Fruit fly (Drosophila melanogaster) whole organism, embryonic: ENCODE results near the gene spn-E.

ENCODE experiments used
- Abd-B ChIP-seq: fragments of 200-800 bp; sonication (Bioruptor generic); optimal IDR thresholded peaks from 2 replicates; lab custom pipeline; 2018; ENCODE audit warnings: missing biosample characterization, mild to moderate bottlenecking, missing genetic modification characterization, moderate library complexity
- CG10565 ChIP-seq: fragments of 200-800 bp; sonication (Bioruptor generic); optimal IDR thresholded peaks from 3 replicates; lab custom pipeline; 2016; ENCODE audit warnings: missing biosample characterization, mild to moderate bottlenecking, missing genetic modification characterization
- CG10654 ChIP-seq: fragments of 200-800 bp; sonication (Bioruptor generic); optimal IDR thresholded peaks from 2 replicates; lab custom pipeline; 2016; ENCODE audit warnings: missing biosample characterization, missing genetic modification characterization
- CG11504 ChIP-seq: fragments of 200-800 bp; sonication (Bioruptor generic); optimal IDR thresholded peaks from 3 replicates; lab custom pipeline; 2019; ENCODE audit warnings: missing biosample characterization, mild to moderate bottlenecking, missing genetic modification characterization, moderate library complexity
- CG14965 ChIP-seq: fragments of 200-800 bp; sonication (Bioruptor generic); optimal IDR thresholded peaks from 2 replicates; lab custom pipeline; 2016; ENCODE audit warnings: missing biosample characterization, missing genetic modification characterization, borderline replicate concordance
- CG15073 ChIP-seq: fragments of 200-800 bp; sonication (Bioruptor generic); optimal IDR thresholded peaks from 2 replicates; lab custom pipeline; 2016; ENCODE audit warnings: missing biosample characterization, missing genetic modification characterization
- CG15479 ChIP-seq: fragments of 200-800 bp; sonication (Bioruptor generic); optimal IDR thresholded peaks from 3 replicates; lab custom pipeline; 2019; ENCODE audit warnings: missing biosample characterization, mild to moderate bottlenecking, missing genetic modification characterization, moderate library complexity
- CG15514 ChIP-seq: fragments of 200-800 bp; sonication (Bioruptor generic); optimal IDR thresholded peaks from 3 replicates; lab custom pipeline; 2017; ENCODE audit warnings: missing biosample characterization, missing genetic modification characterization, mild to moderate bottlenecking, moderate library complexity, missing genetic modification reagents
- CG16779 ChIP-seq: fragments of 200-800 bp; sonication (Bioruptor generic); IDR thresholded peaks from 2 replicates; pipeline ENCODE4 v1.3.6; 2022; ENCODE audit warnings: missing biosample characterization, missing genetic modification characterization
- CG18476 ChIP-seq: fragments of 200-800 bp; sonication (Bioruptor generic); optimal IDR thresholded peaks from 2 replicates; lab custom pipeline; 2016; ENCODE audit warnings: missing biosample characterization, mild to moderate bottlenecking, missing genetic modification characterization
- CG2129 ChIP-seq: fragments of 200-800 bp; sonication (Bioruptor generic); IDR thresholded peaks from 2 replicates; pipeline ENCODE4 v1.3.6; 2022; ENCODE audit warnings: missing biosample characterization, missing genetic modification characterization; ENCODE audit not compliant: partially characterized antibody
- CG2678 ChIP-seq: fragments of 200-800 bp; sonication (Bioruptor generic); optimal IDR thresholded peaks from 3 replicates; lab custom pipeline; 2019; ENCODE audit warnings: missing biosample characterization, mild to moderate bottlenecking, missing genetic modification characterization, moderate library complexity
- CG31224 ChIP-seq: fragments of 200-800 bp; sonication (Bioruptor generic); IDR thresholded peaks from 2 replicates; pipeline ENCODE4 v1.3.6; 2022; ENCODE audit warnings: missing biosample characterization, missing genetic modification characterization
- CG31365 ChIP-seq: fragments of 200-800 bp; sonication (Bioruptor generic); optimal IDR thresholded peaks from 2 replicates; lab custom pipeline; 2018; ENCODE audit warnings: missing biosample characterization, mild to moderate bottlenecking, missing genetic modification characterization
- CG42726 ChIP-seq: fragments of 200-800 bp; sonication (Bioruptor generic); IDR thresholded peaks from 2 replicates; pipeline ENCODE4 v1.3.6; 2022; ENCODE audit warnings: missing biosample characterization, missing genetic modification characterization; ENCODE audit not compliant: partially characterized antibody
- CG4424 ChIP-seq: fragments of 200-800 bp; sonication (Bioruptor generic); optimal IDR thresholded peaks from 3 replicates; lab custom pipeline; 2016; ENCODE audit warnings: missing biosample characterization, missing genetic modification characterization
- CG9609 ChIP-seq: fragments of 200-800 bp; sonication (Bioruptor generic); optimal IDR thresholded peaks from 3 replicates; lab custom pipeline; 2016; ENCODE audit warnings: missing biosample characterization, missing genetic modification characterization
- D19B ChIP-seq: fragments of 200-800 bp; sonication (Bioruptor generic); optimal IDR thresholded peaks from 2 replicates; lab custom pipeline; 2017; ENCODE audit warnings: missing biosample characterization, mild to moderate bottlenecking, missing genetic modification characterization
- Dek ChIP-seq: fragments of 200-800 bp; sonication (Bioruptor generic); optimal IDR thresholded peaks from 3 replicates; lab custom pipeline; 2019; ENCODE audit warnings: missing biosample characterization, mild to moderate bottlenecking, missing genetic modification characterization, moderate library complexity
- H2.0 ChIP-seq: fragments of 200-800 bp; sonication (Bioruptor generic); IDR thresholded peaks from 2 replicates; pipeline ENCODE4 v1.3.6; 2022; ENCODE audit warnings: missing biosample characterization, missing genetic modification characterization
- HLH3B ChIP-seq: fragments of 200-800 bp; sonication (Bioruptor generic); IDR thresholded peaks from 2 replicates; pipeline ENCODE4 v1.3.6; 2022; ENCODE audit warnings: missing biosample characterization, missing genetic modification characterization
- Hr51 ChIP-seq, 2 experiments: fragments of 200-800 bp; sonication (Bioruptor generic); optimal IDR thresholded peaks; 2 replicates in 1 of 2; 3 replicates in 1 of 2; lab custom pipeline; 2016 to 2018; ENCODE audit warnings: missing biosample characterization in 2 of 2, missing genetic modification characterization in 2 of 2, mild to moderate bottlenecking in 1 of 2, moderate library complexity in 1 of 2
- Lhr ChIP-seq: fragments of 200-800 bp; sonication (Bioruptor generic); optimal IDR thresholded peaks from 3 replicates; lab custom pipeline; 2017; ENCODE audit warnings: mild to moderate bottlenecking, missing biosample characterization, missing genetic modification reagents, missing genetic modification characterization
- Mad ChIP-seq: fragments of 200-800 bp; sonication (Bioruptor generic); optimal IDR thresholded peaks from 2 replicates; lab custom pipeline; 2016; ENCODE audit warnings: missing biosample characterization, missing genetic modification characterization
- Rx ChIP-seq: fragments of 200-800 bp; sonication (Bioruptor generic); IDR thresholded peaks from 2 replicates; pipeline ENCODE4 v1.3.6; 2022; ENCODE audit warnings: missing biosample characterization, missing genetic modification characterization
- Ssrp ChIP-seq: fragments of 200-800 bp; sonication (Bioruptor generic); optimal IDR thresholded peaks from 2 replicates; lab custom pipeline; 2018; ENCODE audit warnings: missing biosample characterization, mild to moderate bottlenecking, missing genetic modification characterization, moderate library complexity
- Vsx1 ChIP-seq: fragments of 200-800 bp; sonication (Bioruptor generic); optimal IDR thresholded peaks from 2 replicates; lab custom pipeline; 2017; ENCODE audit warnings: missing biosample characterization, mild to moderate bottlenecking, missing genetic modification characterization, missing genetic modification reagents
- abd-A ChIP-seq: fragments of 200-800 bp; sonication (Bioruptor generic); optimal IDR thresholded peaks from 3 replicates; lab custom pipeline; 2019; ENCODE audit warnings: missing biosample characterization, mild to moderate bottlenecking, missing genetic modification characterization, moderate library complexity
- ac ChIP-seq: fragments of 200-800 bp; sonication (Bioruptor generic); optimal IDR thresholded peaks from 3 replicates; lab custom pipeline; 2017; ENCODE audit warnings: missing biosample characterization, mild to moderate bottlenecking, missing genetic modification characterization
- ase ChIP-seq: fragments of 200-800 bp; sonication (Bioruptor generic); IDR thresholded peaks from 3 replicates; pipeline ENCODE4 v1.3.6; 2022; ENCODE audit warnings: missing biosample characterization, missing genetic modification characterization
- chn ChIP-seq: fragments of 200-800 bp; sonication (Bioruptor generic); optimal IDR thresholded peaks from 2 replicates; lab custom pipeline; 2016; ENCODE audit warnings: missing biosample characterization, missing genetic modification characterization
- dpn ChIP-seq, 2 experiments: fragments of 200-800 bp; sonication (Bioruptor generic); optimal IDR thresholded peaks; 3 replicates each; lab custom pipeline; 2016; ENCODE audit warnings: missing biosample characterization in 2 of 2, missing genetic modification characterization in 2 of 2
- emc ChIP-seq: fragments of 200-800 bp; sonication (Bioruptor generic); optimal IDR thresholded peaks from 2 replicates; lab custom pipeline; 2016; ENCODE audit warnings: missing biosample characterization, missing genetic modification characterization
- en ChIP-seq: fragments of 200-800 bp; sonication (Bioruptor generic); optimal IDR thresholded peaks from 2 replicates; lab custom pipeline; 2016; ENCODE audit warnings: missing biosample characterization, missing genetic modification characterization
- hth ChIP-seq: fragments of >200 bp; optimal IDR thresholded peaks from 2 replicates; lab custom pipeline; 2017; ENCODE audit warnings: inconsistent platforms
- insv ChIP-seq, 2 experiments: fragments of 200-800 bp; sonication (Bioruptor generic); optimal IDR thresholded peaks; 3 replicates each; lab custom pipeline; 2016 to 2018; ENCODE audit warnings: missing biosample characterization in 2 of 2, missing genetic modification characterization in 2 of 2
- jigr1 ChIP-seq: fragments of 200-800 bp; sonication (Bioruptor generic); IDR thresholded peaks from 3 replicates; pipeline ENCODE4 v1.3.6; 2022; ENCODE audit warnings: missing biosample characterization, missing genetic modification characterization
- kni ChIP-seq: fragments of 200-800 bp; sonication (Bioruptor generic); optimal IDR thresholded peaks from 3 replicates; lab custom pipeline; 2017; ENCODE audit warnings: mild to moderate bottlenecking, missing biosample characterization, missing genetic modification reagents, missing genetic modification characterization
- lbe ChIP-seq: fragments of 200-800 bp; sonication (Bioruptor generic); optimal IDR thresholded peaks from 2 replicates; lab custom pipeline; 2016; ENCODE audit warnings: missing biosample characterization, mild to moderate bottlenecking, missing genetic modification characterization
- lov ChIP-seq, 2 experiments: fragments of 200-800 bp in 1 of 2; fragments of >200 bp in 1 of 2; sonication (Bioruptor generic) in 1 of 2; IDR thresholded peaks in 1 of 2; optimal IDR thresholded peaks in 1 of 2; 2 replicates in 1 of 2; 3 replicates in 1 of 2; pipeline versions ENCODE4 v1.3.6 to Lab custom; 2017 to 2022; ENCODE audit warnings: missing biosample characterization in 1 of 2, missing genetic modification characterization in 1 of 2
- nerfin-2 ChIP-seq: fragments of 200-800 bp; sonication (Bioruptor generic); IDR thresholded peaks from 2 replicates; pipeline ENCODE4 v1.3.6; 2022; ENCODE audit warnings: missing biosample characterization, missing genetic modification characterization; ENCODE audit not compliant: partially characterized antibody
- otp ChIP-seq: fragments of 200-800 bp; sonication (Bioruptor generic); IDR thresholded peaks from 3 replicates; pipeline ENCODE4, ENCODE4 v1.3.6; 2022; ENCODE audit warnings: missing biosample characterization, missing genetic modification characterization
- pan ChIP-seq, 4 experiments: fragments of >200 bp in 3 of 4; fragments of 200-800 bp in 1 of 4; sonication (Bioruptor generic) in 1 of 4; optimal IDR thresholded peaks in 3 of 4; IDR thresholded peaks in 1 of 4; 2 replicates each; pipeline versions ENCODE4 v1.3.6 to Lab custom; 2017 to 2022; ENCODE audit warnings: missing biosample characterization in 2 of 4, missing genetic modification characterization in 2 of 4, mixed read lengths in 1 of 4
- rib ChIP-seq: fragments of 200-800 bp; sonication (Bioruptor generic); IDR thresholded peaks from 2 replicates; pipeline ENCODE4 v1.3.6; 2022; ENCODE audit warnings: missing biosample characterization, missing genetic modification characterization
- sd ChIP-seq: fragments of 200-800 bp; sonication (Bioruptor generic); optimal IDR thresholded peaks from 3 replicates; lab custom pipeline; 2018; ENCODE audit warnings: missing biosample characterization, mild to moderate bottlenecking, missing genetic modification characterization, moderate library complexity
- sima ChIP-seq: fragments of 200-800 bp; sonication (Bioruptor generic); optimal IDR thresholded peaks from 2 replicates; lab custom pipeline; 2016; ENCODE audit warnings: missing biosample characterization, missing genetic modification characterization
- sug ChIP-seq: fragments of 200-800 bp; optimal IDR thresholded peaks from 2 replicates; lab custom pipeline; 2019; ENCODE audit warnings: missing biosample characterization, mild to moderate bottlenecking, missing genetic modification characterization, moderate library complexity
- tgo ChIP-seq: fragments of 200-800 bp; sonication (Bioruptor generic); IDR thresholded peaks from 3 replicates; pipeline ENCODE4 v1.3.6; 2022; ENCODE audit warnings: missing biosample characterization, missing genetic modification characterization
- zfh1 ChIP-seq: fragments of 200-800 bp; sonication (Bioruptor generic); IDR thresholded peaks from 3 replicates; pipeline ENCODE4 v1.3.6; 2022; ENCODE audit warnings: missing biosample characterization, missing genetic modification characterization

spn-E gene

dm6 chr3R:15792427-15792826 is 44.8 kb upstream of the spn-E start, which contains the start of gene Acyp2 (continued):
- TF ChIP-seq nerfin-2 (GFP tag; lab: Robert Waterston, UW), result no peak
- no peak for TF ChIP-seq abd-A (tag; lab: Kevin White, UChicago)
- no peak for TF ChIP-seq CG9609 (GFP tag; lab: Kevin White, UChicago)
- no peak for TF ChIP-seq Ssrp (tag; lab: Kevin White, UChicago)
- TF ChIP-seq CG18476 (GFP tag; lab: Kevin White, UChicago), result no peak
- no peak for TF ChIP-seq hth (lab: Kevin White, UChicago)
- no peak for TF ChIP-seq CG15073
- TF ChIP-seq CG11504 (tag; lab: Kevin White, UChicago), result peak; percentile 44
- no peak for TF ChIP-seq Dek
- TF ChIP-seq CG16779 (GFP tag; lab: Robert Waterston, UW), result no peak
- peak; percentile 93 for TF ChIP-seq Lhr (GFP tag; lab: Kevin White, UChicago)
- TF ChIP-seq CG10654 (GFP tag; lab: Kevin White, UChicago), result no peak
- TF ChIP-seq CG4424 (GFP tag; lab: Kevin White, UChicago), result peak; percentile 14
- no peak for TF ChIP-seq Vsx1 (GFP tag; lab: Kevin White, UChicago)
- TF ChIP-seq CG15514, result peak; percentile 76
- TF ChIP-seq sd (tag; lab: Kevin White, UChicago), result no peak
- peak in 1 of 2 experiments; percentile 55 for TF ChIP-seq dpn (GFP tag; optimal IDR thresholded peaks at IDR 0.05; lab: Kevin White, UChicago)
- no peak for TF ChIP-seq sima
- no peak for TF ChIP-seq emc (GFP tag; lab: Kevin White, UChicago)
- no peak for TF ChIP-seq ase
- no peak for TF ChIP-seq CG2678 (tag; lab: Kevin White, UChicago)
- TF ChIP-seq lbe (GFP tag; lab: Kevin White, UChicago), result no peak
- TF ChIP-seq lov (optimal IDR thresholded peaks at IDR 0.05; lab: Kevin White, UChicago), result no peak
- no peak for TF ChIP-seq lov (GFP tag; IDR thresholded peaks at IDR 0.05; lab: Robert Waterston, UW)
- TF ChIP-seq CG10565, result no peak
- TF ChIP-seq rib (GFP tag; lab: Robert Waterston, UW), result no peak
- TF ChIP-seq tgo (GFP tag; lab: Robert Waterston, UW), result no peak; the same call in 2 of the 3 replicates
- no peak for TF ChIP-seq otp (GFP tag; lab: Robert Waterston, UW)
- TF ChIP-seq pan (optimal IDR thresholded peaks at IDR 0.05; lab: Kevin White, UChicago), result no peak
- TF ChIP-seq pan (GFP tag; optimal IDR thresholded peaks at IDR 0.05 in 1 of 2, IDR thresholded peaks at IDR 0.05 in 1 of 2), result peak in 1 of 2 experiments; percentile 51
- TF ChIP-seq HLH3B (GFP tag; lab: Robert Waterston, UW), result no peak
- TF ChIP-seq en (GFP tag; lab: Kevin White, UChicago), result no peak
- no peak for TF ChIP-seq CG14965 (GFP tag; lab: Kevin White, UChicago)
- peak; percentile 9 for TF ChIP-seq kni (GFP tag; lab: Kevin White, UChicago)
- no peak for TF ChIP-seq CG2129 (GFP tag; lab: Robert Waterston, UW)
- 0 out of 3 replicates have a peak, but pooled peaks have one; percentile 21 for TF ChIP-seq zfh1 (GFP tag; lab: Robert Waterston, UW)
- TF ChIP-seq sug (tag; lab: Kevin White, UChicago), result peak; percentile 29
- no peak for TF ChIP-seq CG31224 (GFP tag; lab: Robert Waterston, UW)
- peak in 1 of 2 experiments; percentile 8 for TF ChIP-seq Hr51 (GFP tag; optimal IDR thresholded peaks at IDR 0.05; lab: Kevin White, UChicago)
- no peak for TF ChIP-seq Rx (GFP tag; lab: Robert Waterston, UW)
- peak; percentile 56 for TF ChIP-seq Mad (GFP tag; lab: Kevin White, UChicago)
- no peak for TF ChIP-seq H2.0 (GFP tag; lab: Robert Waterston, UW)
- TF ChIP-seq D19B (GFP tag; lab: Kevin White, UChicago), result peak; percentile 6
- no peak for TF ChIP-seq jigr1 (GFP tag; lab: Robert Waterston, UW)
- no peak for TF ChIP-seq ac (GFP tag; lab: Kevin White, UChicago)
- TF ChIP-seq Abd-B (GFP tag; lab: Kevin White, UChicago), result no peak
- TF ChIP-seq CG15479 (GFP tag; lab: Kevin White, UChicago), result no peak
- no peak for TF ChIP-seq insv (GFP tag; optimal IDR thresholded peaks at IDR 0.05; lab: Kevin White, UChicago)
- TF ChIP-seq chn (GFP tag; lab: Kevin White, UChicago), result no peak
- peak; percentile 42; the same call in 1 of the 2 replicates for TF ChIP-seq CG42726 (GFP tag; lab: Robert Waterston, UW)
- no peak for TF ChIP-seq CG31365 (tag; lab: Kevin White, UChicago)
